Worm (Caenorhabditis elegans) whole organism, mixed stage, embryonic: Measurements from ENCODE around the gene F54H12.4.

Experiments used
- ceh-83 ChIP-seq: fragments of 200-800 bp; sonication (Bioruptor generic); optimal IDR thresholded peaks from 2 replicates; lab custom pipeline; 2018; ENCODE audit warnings: mild to moderate bottlenecking, missing genetic modification characterization, missing compliant biosample characterization
- mls-2 ChIP-seq: sonication (generic microtip); optimal IDR thresholded peaks from 2 replicates; lab custom pipeline; 2016; ENCODE audit warnings: mild to moderate bottlenecking, missing genetic modification characterization, moderate library complexity, missing compliant biosample characterization
- snpc-4 ChIP-seq: fragments of 150-350 bp; optimal IDR thresholded peaks from 2 replicates; lab custom pipeline; 2014; ENCODE audit warnings: missing biosample characterization, missing genetic modification characterization
- unc-62 ChIP-seq: fragments of 150-350 bp; optimal IDR thresholded peaks from 2 replicates; lab custom pipeline; 2014; ENCODE audit warnings: missing biosample characterization, missing genetic modification reagents, missing genetic modification characterization

DNA sequence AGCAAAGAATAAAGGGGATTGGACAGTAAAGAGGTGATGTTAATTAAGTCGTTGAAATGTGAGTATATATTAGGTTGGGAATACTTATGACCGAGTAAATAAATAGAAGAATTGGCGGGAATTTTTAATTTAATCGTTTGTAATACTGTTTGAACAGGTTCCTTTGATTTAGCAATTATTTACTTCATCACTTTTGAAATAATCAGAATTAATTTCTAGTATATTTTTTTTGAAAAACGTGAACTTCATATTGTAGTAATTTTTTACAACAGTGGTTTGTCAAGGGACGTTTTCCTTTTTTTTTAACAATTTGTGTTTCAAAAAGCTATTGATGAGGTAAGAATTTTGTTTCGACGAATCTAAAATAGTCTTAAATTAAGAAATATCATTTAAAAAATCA, 40.3 kb downstream of the F54H12.4 start, which contains the start of gene C29E4.17:
- TF ChIP-seq mls-2 (tag; lab: Kevin White, UChicago) (no peak), unc-62 (GFP tag; lab: Kevin White, UChicago) (no peak), snpc-4 (tag; lab: Kevin White, UChicago) (no peak), ceh-83 (no peak)
